Fruit fly (Drosophila melanogaster) whole organism, wandering third instar larva: ENCODE measurements around the gene CG15145.

Experiments
- CG9705 ChIP-seq: fragments of 200-800 bp; sonication (Bioruptor generic); optimal IDR thresholded peaks from 2 replicates; lab custom pipeline; 2018; ENCODE audit warnings: missing biosample characterization, mild to moderate bottlenecking, missing genetic modification characterization
- Dif ChIP-seq: fragments of 200-275, 200-300 bp; sonication (Bioruptor generic); optimal IDR thresholded peaks from 2 replicates; lab custom pipeline; 2018; ENCODE audit warnings: missing biosample characterization, missing genetic modification characterization; ENCODE audit not compliant: partially characterized antibody
- HLH106 ChIP-seq: fragments of 200-800 bp; optimal IDR thresholded peaks from 3 replicates; lab custom pipeline; 2019; ENCODE audit warnings: missing biosample characterization, mild to moderate bottlenecking, missing genetic modification characterization, moderate library complexity
- Jra ChIP-seq: sonication (Bioruptor generic); optimal IDR thresholded peaks from 2 replicates; lab custom pipeline; 2016; ENCODE audit warnings: missing biosample characterization, missing genetic modification characterization
- OdsH ChIP-seq: fragments of 200-800 bp; sonication (Bioruptor generic); optimal IDR thresholded peaks from 2 replicates; lab custom pipeline; 2016; ENCODE audit warnings: missing biosample characterization, mild to moderate bottlenecking, missing genetic modification characterization
- br ChIP-seq: fragments of 200-800 bp; sonication (Bioruptor generic); optimal IDR thresholded peaks from 2 replicates; lab custom pipeline; 2016; ENCODE audit warnings: missing biosample characterization, missing genetic modification characterization
- dmrt93B ChIP-seq: fragments of 200-800 bp; sonication (Bioruptor generic); optimal IDR thresholded peaks from 2 replicates; lab custom pipeline; 2018; ENCODE audit warnings: missing biosample characterization, mild to moderate bottlenecking, missing genetic modification characterization
- dsf ChIP-seq: sonication (Bioruptor generic); optimal IDR thresholded peaks from 2 replicates; lab custom pipeline; 2016; ENCODE audit warnings: missing biosample characterization, missing genetic modification characterization, borderline replicate concordance
- ey ChIP-seq: fragments of 200-800 bp; sonication (Bioruptor generic); optimal IDR thresholded peaks from 2 replicates; lab custom pipeline; 2016; ENCODE audit warnings: missing biosample characterization, missing genetic modification characterization
- h ChIP-seq: fragments of 200-800 bp; sonication (Bioruptor generic); optimal IDR thresholded peaks from 3 replicates; lab custom pipeline; 2016; ENCODE audit warnings: missing biosample characterization, mild to moderate bottlenecking, missing genetic modification characterization
- lola ChIP-seq: fragments of >200 bp; optimal IDR thresholded peaks from 2 replicates; lab custom pipeline; 2017; ENCODE audit warnings: missing biosample characterization, missing genetic modification characterization
- pan ChIP-seq: fragments of >200 bp; optimal IDR thresholded peaks from 2 replicates; lab custom pipeline; 2017
- rgr ChIP-seq: fragments of 200-800 bp; sonication (Bioruptor generic); optimal IDR thresholded peaks from 3 replicates; lab custom pipeline; 2016; ENCODE audit warnings: missing biosample characterization, mild to moderate bottlenecking, missing genetic modification characterization
- sv ChIP-seq: fragments of 200-800 bp; sonication (Bioruptor generic); optimal IDR thresholded peaks from 3 replicates; lab custom pipeline; 2016; ENCODE audit warnings: missing biosample characterization, missing genetic modification characterization

DNA sequence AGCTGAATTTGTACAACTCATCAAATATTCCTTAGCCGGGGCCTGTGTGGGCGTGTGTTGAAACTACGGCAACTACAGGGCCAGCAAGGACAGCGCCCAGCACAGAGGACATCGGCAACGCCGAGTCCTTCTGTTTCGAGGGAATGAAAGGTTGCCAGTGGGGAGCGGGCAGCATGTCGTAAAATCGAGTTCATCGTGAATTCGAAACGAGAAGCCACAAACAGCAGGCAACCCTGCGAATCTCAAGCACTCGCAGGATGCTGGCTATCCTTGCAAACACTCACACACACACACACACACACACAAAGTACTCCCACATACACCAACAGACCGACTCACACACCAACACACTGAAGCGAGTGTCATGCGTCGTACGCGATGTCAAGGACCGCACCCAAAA lies 29.9 kb upstream of the CG15145 start:
- TF ChIP-seq sv (GFP tag; lab: Kevin White, UChicago) (no peak), br (GFP tag; lab: Kevin White, UChicago) (no peak), lola (GFP tag; lab: Kevin White, UChicago) (no peak), rgr (GFP tag; lab: Kevin White, UChicago) (no peak), h (GFP tag; lab: Kevin White, UChicago) (no peak), ey (GFP tag; lab: Kevin White, UChicago) (no peak), HLH106 (tag; lab: Kevin White, UChicago) (no peak), dsf (no peak), Dif (GFP tag; lab: Kevin White, UChicago) (no peak), CG9705 (GFP tag; lab: Kevin White, UChicago) (no peak), dmrt93B (no peak), pan (lab: Kevin White, UChicago) (no peak), OdsH (no peak), Jra (GFP tag; lab: Kevin White, UChicago) (no peak)
